Fruit fly (Drosophila melanogaster) Kc167 (cell line): ENCODE data around the gene Trmt61.

Experiments used
- Myc ChIP-seq: fragments of >200 bp; optimal IDR thresholded peaks from 2 replicates; lab custom pipeline; 2017; ENCODE audit warnings: missing external identifiers
- Sin3A ChIP-seq: fragments of >200 bp; optimal IDR thresholded peaks from 2 replicates; lab custom pipeline; 2018; ENCODE audit warnings: missing external identifiers
- h ChIP-seq: fragments of >200 bp; optimal IDR thresholded peaks from 3 replicates; lab custom pipeline; 2018; ENCODE audit warnings: missing external identifiers
- insv ChIP-seq: fragments of >200 bp; optimal IDR thresholded peaks from 3 replicates; lab custom pipeline; 2018; ENCODE audit warnings: missing external identifiers
- psq ChIP-seq: fragments of >200 bp; optimal IDR thresholded peaks from 2 replicates; lab custom pipeline; 2017; ENCODE audit warnings: missing external identifiers
- ttk ChIP-seq: sonication (Bioruptor generic); optimal IDR thresholded peaks from 2 replicates; lab custom pipeline; 2017; ENCODE audit warnings: missing external identifiers

Trmt61 gene

dm6 chr3R:26105924-26106494 lies 46.7 kb downstream of the Trmt61 start:
- no peak for TF ChIP-seq Myc
- TF ChIP-seq insv (lab: Kevin White, UChicago): no peak
- no peak for TF ChIP-seq Sin3A (lab: Kevin White, UChicago)
- no peak for TF ChIP-seq psq (lab: Kevin White, UChicago)
- no peak for TF ChIP-seq ttk (lab: Kevin White, UChicago)
- no peak for TF ChIP-seq h (lab: Kevin White, UChicago)

DNA sequence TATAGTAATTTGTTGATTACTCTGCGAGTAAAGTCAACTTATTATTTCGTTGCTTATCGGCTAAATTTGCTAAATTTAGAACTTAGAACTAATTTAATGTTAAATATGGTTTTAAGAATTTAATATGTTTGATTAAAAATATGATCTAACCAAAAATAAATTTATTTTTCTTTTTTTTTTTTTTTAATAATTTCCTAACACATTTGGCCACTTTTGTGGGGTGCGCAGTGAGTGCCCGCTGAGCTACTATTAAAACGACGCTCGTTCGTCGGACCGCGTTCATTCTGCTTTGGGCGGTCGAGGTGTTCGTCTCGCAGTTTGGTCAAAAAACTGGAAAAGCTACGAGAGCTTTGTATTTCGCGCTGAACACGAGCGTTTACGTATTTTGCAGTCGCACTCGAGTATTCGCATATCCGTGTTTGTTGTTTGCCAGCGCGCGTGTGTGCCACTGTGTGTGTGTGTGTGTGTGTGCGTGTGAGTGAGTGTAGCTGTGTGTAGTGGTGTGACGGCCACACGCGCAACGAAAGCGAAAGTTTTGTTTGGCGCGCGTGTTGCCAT lies 47.4 kb downstream of the Trmt61 start, which contains the start of gene Cipc:
Cipc (plus strand) TSS at position 274 of the 558 bp plus-strand sequence.
- TF ChIP-seq Sin3A (lab: Kevin White, UChicago) (no peak), h (lab: Kevin White, UChicago) (no peak), insv (lab: Kevin White, UChicago) (no peak), psq (lab: Kevin White, UChicago) (no peak), Myc (no peak), ttk (lab: Kevin White, UChicago) (no peak)

DNA sequence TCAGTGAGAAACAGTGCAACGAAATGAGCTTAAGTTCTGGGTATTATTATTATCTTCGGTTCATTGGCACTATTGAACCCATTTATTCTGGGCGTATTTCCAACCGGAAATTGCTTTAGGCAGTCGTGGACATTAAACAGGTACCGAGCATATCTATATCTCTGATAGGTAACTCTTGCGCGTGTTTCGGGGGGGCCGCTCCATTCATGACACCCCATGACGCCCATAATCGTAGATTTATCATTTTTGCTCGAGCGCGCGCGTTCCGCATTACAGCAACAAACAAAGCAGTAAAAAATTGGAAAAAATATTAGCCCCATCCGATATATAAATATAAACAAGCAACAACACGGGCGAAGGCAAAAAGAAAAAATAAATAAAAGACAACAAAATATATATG lies 49.1 kb downstream of the Trmt61 start:
- TF ChIP-seq Myc: no peak
- TF ChIP-seq psq (lab: Kevin White, UChicago): no peak
- TF ChIP-seq ttk (lab: Kevin White, UChicago): no peak
- no peak for TF ChIP-seq h (lab: Kevin White, UChicago)
- no peak for TF ChIP-seq insv (lab: Kevin White, UChicago)
- TF ChIP-seq Sin3A (lab: Kevin White, UChicago): no peak
